Worm (Caenorhabditis elegans): ENCODE measurements around the gene lgc-37.

DNA sequence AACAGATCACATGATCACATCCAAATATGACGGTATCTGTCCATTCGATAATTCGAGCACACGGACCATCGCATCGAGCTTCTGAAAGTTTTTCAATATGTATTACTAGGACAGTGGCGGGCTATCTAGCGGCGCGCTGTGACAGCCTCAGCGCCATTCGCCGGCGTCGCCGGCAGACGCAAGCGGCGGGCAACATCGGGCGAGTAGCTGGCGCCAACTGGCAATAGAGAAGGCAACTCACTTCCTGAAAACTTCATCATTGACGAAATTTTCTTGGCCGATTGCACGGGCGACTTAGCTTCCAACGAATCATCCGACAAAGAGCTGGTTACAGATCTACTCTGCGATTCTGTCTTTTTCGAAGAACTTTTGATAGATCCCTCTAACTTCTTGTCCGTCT lies 3.3 kb downstream of the lgc-37 start:
- TF ChIP-seq ceh-82 (tag; optimal IDR thresholded peaks at IDR 0.05) (no peak), aha-1 (tag) (peak; percentile 68), mxl-3 (GFP tag; optimal IDR thresholded peaks at IDR 0.05) (no peak), pqm-1 (tag; optimal IDR thresholded peaks at IDR 0.05) (no peak), fkh-10 (GFP tag; optimal IDR thresholded peaks at IDR 0.05) (no peak), F49E8.2 (tag; optimal IDR thresholded peaks at IDR 0.05; ENCODE audit: borderline replicate concordance) (no peak), zag-1 (tag; optimal IDR thresholded peaks at IDR 0.05) (no peak), lin-13 (GFP tag; optimal IDR thresholded peaks at IDR 0.05) (no peak), unc-39 (tag; optimal IDR thresholded peaks at IDR 0.05) (no peak), arid-1 (GFP tag; conservative IDR thresholded peaks at IDR 0.05) (no peak), lin-39 (tag; optimal IDR thresholded peaks at IDR 0.05) (no peak), ztf-11 (tag; optimal IDR thresholded peaks at IDR 0.05) (no peak), nhr-42 (GFP tag; IDR thresholded peaks at IDR 0.05) (no peak)

Measured in whole organism, L4 larva.